Worm (Caenorhabditis elegans) whole organism, L4/young adult: Measurements from ENCODE around the gene sgca-1.

Experiments
- W03F9.2 ChIP-seq: fragments of 150-350 bp; optimal IDR thresholded peaks from 2 replicates; lab custom pipeline; 2014; ENCODE audit warnings: missing biosample characterization, missing genetic modification characterization
- dao-5 ChIP-seq: sonication (generic microtip); optimal IDR thresholded peaks from 2 replicates; lab custom pipeline; 2016; ENCODE audit warnings: missing genotype, missing genetic modification characterization, moderate library complexity, missing compliant biosample characterization
- him-1 ChIP-seq: sonication (generic microtip); optimal IDR thresholded peaks from 2 replicates; lab custom pipeline; 2016; ENCODE audit warnings: missing genotype, missing genetic modification reagents, missing genetic modification characterization, missing compliant biosample characterization

sgca-1 gene

DNA sequence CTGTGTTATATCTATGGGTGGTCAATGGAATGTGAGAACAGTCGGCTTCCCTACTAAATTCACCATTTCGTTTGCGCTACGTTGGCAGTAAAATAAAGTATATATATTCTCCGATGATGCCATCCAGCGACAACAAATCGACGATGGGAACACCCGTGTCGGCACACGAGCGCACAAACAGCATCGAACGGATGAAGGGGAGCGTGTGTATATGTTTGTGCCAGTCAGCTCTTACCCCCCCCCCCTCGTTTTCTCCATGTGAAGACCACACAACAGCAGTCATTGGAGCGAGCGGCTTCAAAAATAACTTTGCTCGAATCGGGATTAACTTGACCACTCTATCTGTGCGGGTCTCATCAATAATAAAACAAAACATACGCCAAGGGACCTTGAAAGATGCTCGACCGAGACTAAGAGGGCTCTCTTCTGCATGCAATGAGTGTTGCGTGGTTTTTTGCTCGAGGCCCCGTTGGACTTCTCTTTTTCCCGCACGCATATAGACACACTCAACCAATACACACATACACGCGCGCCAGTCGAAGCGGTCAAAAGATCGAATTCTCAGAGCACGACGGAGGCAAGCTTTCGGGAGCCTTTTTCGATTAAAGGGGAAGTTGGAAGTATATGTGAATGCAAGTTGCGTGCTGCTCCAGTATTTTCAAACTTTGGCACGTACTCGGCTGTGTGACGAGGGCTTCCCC, 48.9 kb downstream of the sgca-1 start:
- TF ChIP-seq him-1 (tag; lab: Kevin White, UChicago) (peak; percentile 38), dao-5 (no peak)

DNA sequence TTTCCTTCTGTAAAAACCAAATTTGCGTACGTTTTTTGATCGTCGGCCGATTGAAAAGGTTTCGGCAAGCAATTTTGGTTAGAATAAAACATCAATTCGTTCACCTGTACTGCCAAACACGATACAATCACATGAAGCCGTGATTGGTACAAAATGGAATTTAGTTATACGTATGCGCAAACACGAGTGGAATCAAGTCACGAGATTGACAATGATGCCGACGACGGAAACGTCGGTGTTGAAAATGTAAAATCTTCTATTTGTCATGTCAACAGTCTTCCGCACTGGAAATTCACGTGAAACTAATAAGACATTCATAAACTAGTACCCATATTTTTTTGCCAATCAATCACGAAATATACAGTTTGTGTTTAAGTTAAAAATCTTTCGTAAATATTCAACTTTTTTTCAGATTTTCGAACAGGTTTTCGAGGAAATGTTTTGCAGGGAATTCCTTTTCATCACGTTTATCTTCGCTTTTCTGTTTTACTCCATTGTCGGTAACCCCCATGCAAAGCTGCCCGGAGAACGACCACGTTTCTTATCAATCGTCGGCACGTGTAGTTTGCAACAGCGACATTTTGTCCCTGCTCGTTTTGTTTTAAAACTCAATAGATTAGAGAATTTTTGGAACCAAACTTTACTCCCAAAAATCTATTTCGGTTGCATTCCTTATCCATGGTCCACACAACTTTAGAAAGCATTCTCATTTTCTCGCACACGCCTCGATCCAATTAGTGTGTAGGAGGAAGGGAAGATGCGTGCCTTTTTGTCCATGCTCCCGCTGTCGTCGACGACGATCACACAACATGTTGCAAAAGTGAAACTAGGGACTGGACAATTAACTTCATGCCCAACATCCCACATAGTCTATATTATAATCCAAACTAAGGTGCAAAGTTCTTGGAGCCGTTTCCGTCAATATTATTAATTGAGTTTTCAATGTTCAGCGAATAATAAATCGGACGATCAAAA, 50.0 kb downstream of the sgca-1 start:
- TF ChIP-seq him-1 (tag; lab: Kevin White, UChicago) (peak; percentile 19), W03F9.2 (tag; lab: Kevin White, UChicago) (no peak)

DNA sequence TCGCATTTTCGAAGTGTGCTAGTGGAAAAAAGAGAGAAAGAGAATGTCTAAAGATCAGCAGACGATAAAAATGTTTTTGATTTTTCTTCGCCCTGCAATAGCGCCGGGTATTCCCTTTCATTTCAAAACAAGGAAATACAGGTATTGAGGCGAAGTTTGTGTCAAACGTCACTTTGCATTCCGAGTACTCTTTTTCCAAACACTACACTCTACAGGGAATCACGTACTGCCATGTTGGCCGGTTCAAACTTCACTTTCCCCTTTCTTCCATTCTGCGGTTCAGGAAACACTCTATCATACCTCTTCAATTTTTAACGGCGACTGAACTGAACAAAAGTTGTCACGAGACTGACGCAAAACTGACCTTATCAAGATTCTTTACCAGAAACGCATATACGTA, 50.8 kb downstream of the sgca-1 start:
- TF ChIP-seq dao-5 (no peak), him-1 (tag; lab: Kevin White, UChicago) (no peak)

DNA sequence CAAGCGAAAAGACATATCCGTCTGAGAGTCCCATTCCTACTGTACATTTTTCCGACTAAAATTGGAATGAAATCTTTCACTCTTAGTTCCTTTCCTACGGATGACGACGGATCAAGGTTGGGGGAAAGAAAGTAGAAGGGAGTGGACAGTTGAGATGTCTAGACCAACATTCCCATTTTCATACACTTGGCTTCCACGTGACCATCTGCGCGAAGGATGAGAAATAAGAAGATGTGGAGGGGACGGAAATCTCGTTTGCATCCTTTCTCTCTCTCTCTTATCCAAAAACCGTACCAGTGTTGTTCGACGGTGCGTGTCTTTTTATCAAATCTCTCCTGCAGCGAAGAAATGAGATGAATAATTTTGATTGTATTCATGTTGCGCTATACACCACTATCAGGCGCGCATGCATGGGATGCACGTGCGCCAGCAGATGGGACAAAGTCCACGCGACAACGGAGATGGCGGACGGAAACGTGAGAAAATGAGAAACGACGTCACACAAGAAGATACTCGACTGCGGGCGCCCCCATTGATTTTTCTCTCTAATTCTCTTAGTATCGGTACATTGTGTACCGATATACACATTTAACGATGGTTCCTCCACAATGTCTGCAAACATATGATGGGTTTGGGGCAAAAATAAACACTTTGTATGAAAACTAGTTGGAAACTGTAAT, 51.9 kb downstream of the sgca-1 start:
- TF ChIP-seq dao-5: no peak
- no peak for TF ChIP-seq W03F9.2 (tag; lab: Kevin White, UChicago)
- TF ChIP-seq him-1 (tag; lab: Kevin White, UChicago): peak; percentile 84
